Fruit fly (Drosophila melanogaster) S2 (cell line): ENCODE results near the gene Lcp65Ag3.
"Not testable (repeated sequence)": the region's sequence is repeated elsewhere in the genome, so short reads cannot be mapped to it uniquely, and the experiment has no call there.

Experiments used
- CG8478 ChIP-seq: fragments of >200 bp; optimal IDR thresholded peaks from 2 replicates; lab custom pipeline; 2018
- CTCF ChIP-seq, 2 experiments: fragments of >200 bp; optimal IDR thresholded peaks; 2 replicates each; lab custom pipeline; 2018

DNA sequence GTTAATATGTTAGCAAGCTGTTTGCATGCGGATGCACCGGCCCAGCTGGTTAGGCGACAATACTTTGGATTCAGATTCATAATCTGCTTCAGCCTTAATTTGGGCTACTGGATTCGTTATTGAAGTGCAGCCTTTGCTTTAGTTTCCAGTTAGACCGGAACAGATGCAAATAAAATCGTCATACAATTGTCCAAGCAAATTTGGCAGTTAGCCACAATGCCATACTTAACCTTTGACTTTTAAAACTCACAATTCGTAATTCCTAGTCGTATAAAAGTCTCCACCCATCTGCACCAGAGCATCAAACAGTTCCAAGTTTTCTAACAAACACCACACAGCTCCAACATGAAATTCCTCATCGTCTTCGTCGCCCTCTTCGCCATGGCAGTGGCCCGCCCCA lies 18.5 kb upstream of the Lcp65Ag3 start, which contains the start of gene Lcp65Ab1:
- TF ChIP-seq CG8478 (lab: Kevin White, UChicago); CTCF (optimal IDR thresholded peaks at IDR 0.05; lab: Kevin White, UChicago): not testable (repeated sequence)
